Worm (Caenorhabditis elegans) whole organism, L4 larva: Measurements from ENCODE around the gene irld-7.

Experiments
- dve-1 ChIP-seq: sonication (generic microtip); optimal IDR thresholded peaks from 2 replicates; lab custom pipeline; 2017; ENCODE audit warnings: antibody characterized with exemption, mild to moderate bottlenecking, missing genetic modification characterization, missing compliant biosample characterization; ENCODE audit not compliant: insufficient read depth
- fkh-10 ChIP-seq: fragments of 150-350 bp; optimal IDR thresholded peaks from 2 replicates; lab custom pipeline; 2014; ENCODE audit warnings: missing biosample characterization, missing genetic modification reagents, missing genetic modification characterization
- fos-1 ChIP-seq: fragments of 150-350 bp; optimal IDR thresholded peaks from 2 replicates; lab custom pipeline; 2014; ENCODE audit warnings: missing biosample characterization, missing genetic modification characterization
- hlh-30 ChIP-seq: sonication (generic microtip); optimal IDR thresholded peaks from 2 replicates; lab custom pipeline; 2017; ENCODE audit warnings: antibody characterized with exemption, mild to moderate bottlenecking, missing genetic modification characterization, missing compliant biosample characterization; ENCODE audit not compliant: insufficient read depth
- jun-1 ChIP-seq: fragments of 150-350 bp; optimal IDR thresholded peaks from 2 replicates; lab custom pipeline; 2014; ENCODE audit warnings: missing biosample characterization, missing genetic modification reagents, missing genetic modification characterization
- lin-13 ChIP-seq: fragments of 150-350 bp; optimal IDR thresholded peaks from 2 replicates; lab custom pipeline; 2014; ENCODE audit warnings: missing biosample characterization, missing genetic modification reagents, missing genetic modification characterization
- lsy-2 ChIP-seq, 2 experiments: fragments of 150-350 bp in 1 of 2; sonication (generic microtip) in 1 of 2; optimal IDR thresholded peaks; 2 replicates each; lab custom pipeline; 2014 to 2017; ENCODE audit warnings: missing biosample characterization in 2 of 2, missing genetic modification characterization in 2 of 2
- mdl-1 ChIP-seq, 2 experiments: fragments of 150-350 bp in 1 of 2; sonication (generic microtip) in 1 of 2; optimal IDR thresholded peaks; 2 replicates each; lab custom pipeline; 2014 to 2017; ENCODE audit warnings: missing biosample characterization in 2 of 2, missing genetic modification characterization in 2 of 2
- nhr-10 ChIP-seq: fragments of 150-350 bp; optimal IDR thresholded peaks from 2 replicates; lab custom pipeline; 2014; ENCODE audit warnings: missing biosample characterization, missing genetic modification characterization
- nhr-237 ChIP-seq: sonication (generic microtip); optimal IDR thresholded peaks from 2 replicates; lab custom pipeline; 2017; ENCODE audit warnings: missing biosample characterization, missing genetic modification characterization
- pha-4 ChIP-seq, 2 experiments: fragments of 150-350 bp in 1 of 2; fragments of 200-800 bp in 1 of 2; sonication (Bioruptor generic) in 1 of 2; IDR thresholded peaks in 1 of 2; optimal IDR thresholded peaks in 1 of 2; 2 replicates each; pipeline versions ENCODE4 v1.3.6 to Lab custom; 2014 to 2022; ENCODE audit warnings: missing genetic modification characterization in 2 of 2, missing genetic modification reagents in 2 of 2, missing biosample characterization in 1 of 2, missing compliant biosample characterization in 1 of 2
- skn-1 ChIP-seq: fragments of 150-350 bp; optimal IDR thresholded peaks from 2 replicates; lab custom pipeline; 2014; ENCODE audit warnings: missing biosample characterization, missing genetic modification characterization
- zag-1 ChIP-seq: fragments of 150-350 bp; optimal IDR thresholded peaks from 2 replicates; lab custom pipeline; 2014; ENCODE audit warnings: missing biosample characterization, missing genetic modification characterization

DNA sequence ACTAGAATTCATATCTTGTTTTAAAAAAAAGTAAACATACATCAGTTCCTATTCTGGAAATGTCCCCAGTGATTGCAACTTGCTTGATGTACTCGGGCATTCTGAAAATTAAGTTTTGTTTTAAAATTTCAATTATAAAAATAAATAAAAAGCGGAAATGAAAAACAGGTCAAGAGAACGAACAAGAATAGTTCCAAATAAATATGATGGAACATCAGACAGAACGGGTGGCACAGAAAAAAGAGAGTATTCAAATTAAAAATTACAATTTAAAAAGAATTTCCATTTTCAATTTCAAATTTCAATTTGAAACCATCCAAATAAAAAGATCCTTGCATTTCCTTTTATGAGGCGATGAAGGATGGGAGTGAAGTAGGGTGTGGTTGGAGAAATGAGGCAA is 31.1 kb downstream of the irld-7 start, which contains the start of gene C01B10.3:
- TF ChIP-seq skn-1 (tag; lab: Kevin White, UChicago) (no peak), dve-1 (no peak), lsy-2 (tag; optimal IDR thresholded peaks at IDR 0.05; lab: Kevin White, UChicago) (no peak), hlh-30 (tag; lab: Kevin White, UChicago) (no peak), fos-1 (tag; lab: Kevin White, UChicago) (no peak), pha-4 (GFP tag; IDR thresholded peaks at IDR 0.05; lab: Robert Waterston, UW) (no peak), pha-4 (tag; optimal IDR thresholded peaks at IDR 0.05; lab: Kevin White, UChicago) (no peak), nhr-10 (no peak), lin-13 (GFP tag; lab: Kevin White, UChicago) (no peak), zag-1 (no peak), jun-1 (tag; lab: Kevin White, UChicago) (no peak), nhr-237 (tag; lab: Kevin White, UChicago) (no peak), fkh-10 (GFP tag; lab: Kevin White, UChicago) (no peak), mdl-1 (tag; optimal IDR thresholded peaks at IDR 0.05; lab: Kevin White, UChicago) (no peak)
